Fruit fly (Drosophila melanogaster) whole organism, embryonic: ENCODE results near the gene TTLL4B.

ENCODE experiments used
- Aef1 ChIP-seq: fragments of 200-800 bp; sonication (Bioruptor generic); IDR thresholded peaks from 3 replicates; pipeline ENCODE4 v1.3.6; 2022; ENCODE audit warnings: missing biosample characterization, missing genetic modification characterization
- Atf3 ChIP-seq: fragments of 200-800 bp; sonication (Bioruptor generic); optimal IDR thresholded peaks from 3 replicates; lab custom pipeline; 2016; ENCODE audit warnings: missing biosample characterization, missing genetic modification characterization
- Blimp-1 ChIP-seq: fragments of 200-800 bp; sonication (Bioruptor generic); optimal IDR thresholded peaks from 3 replicates; lab custom pipeline; 2018; ENCODE audit warnings: missing biosample characterization, missing genetic modification characterization, mild to moderate bottlenecking, moderate library complexity, missing genetic modification reagents
- CG11093 ChIP-seq: fragments of 200-800 bp; sonication (Bioruptor generic); IDR thresholded peaks from 3 replicates; pipeline ENCODE4 v1.3.6; 2022; ENCODE audit warnings: missing biosample characterization, missing genetic modification characterization
- CG11247 ChIP-seq: fragments of 200-800 bp; sonication (Bioruptor generic); IDR thresholded peaks from 2 replicates; pipeline ENCODE4 v1.3.6; 2022; ENCODE audit warnings: missing biosample characterization, missing genetic modification characterization
- CG11504 ChIP-seq: fragments of 200-800 bp; sonication (Bioruptor generic); optimal IDR thresholded peaks from 3 replicates; lab custom pipeline; 2019; ENCODE audit warnings: missing biosample characterization, mild to moderate bottlenecking, missing genetic modification characterization, moderate library complexity
- CG12236 ChIP-seq: fragments of 200-800 bp; sonication (Bioruptor generic); optimal IDR thresholded peaks from 2 replicates; lab custom pipeline; 2016; ENCODE audit warnings: missing biosample characterization, missing genetic modification characterization
- CG12299 ChIP-seq: fragments of 200-800 bp; sonication (Bioruptor generic); optimal IDR thresholded peaks from 2 replicates; lab custom pipeline; 2018; ENCODE audit warnings: missing biosample characterization, mild to moderate bottlenecking, missing genetic modification characterization
- CG13123 ChIP-seq: fragments of 200-800 bp; sonication (Bioruptor generic); optimal IDR thresholded peaks from 2 replicates; lab custom pipeline; 2016; ENCODE audit warnings: missing biosample characterization, missing genetic modification characterization
- CG13287 ChIP-seq: fragments of 200-800 bp; sonication (Bioruptor generic); IDR thresholded peaks from 2 replicates; pipeline ENCODE4 v1.3.6; 2022; ENCODE audit warnings: missing biosample characterization, missing genetic modification characterization; ENCODE audit not compliant: partially characterized antibody
- CG15479 ChIP-seq: fragments of 200-800 bp; sonication (Bioruptor generic); optimal IDR thresholded peaks from 3 replicates; lab custom pipeline; 2019; ENCODE audit warnings: missing biosample characterization, mild to moderate bottlenecking, missing genetic modification characterization, moderate library complexity
- CG17328 ChIP-seq: fragments of 200-800 bp; sonication (Bioruptor generic); IDR thresholded peaks from 2 replicates; pipeline ENCODE4 v1.3.6; 2022; ENCODE audit warnings: missing biosample characterization, missing genetic modification characterization
- CG1792 ChIP-seq: fragments of 200-800 bp; sonication (Bioruptor generic); optimal IDR thresholded peaks from 2 replicates; lab custom pipeline; 2016; ENCODE audit warnings: missing biosample characterization, missing genetic modification characterization
- CG33557 ChIP-seq: fragments of 200-800 bp; sonication (Bioruptor generic); optimal IDR thresholded peaks from 2 replicates; lab custom pipeline; 2019; ENCODE audit warnings: missing biosample characterization, mild to moderate bottlenecking, missing genetic modification characterization, moderate library complexity
- CG34224 ChIP-seq: fragments of 200-800 bp; sonication (Bioruptor generic); IDR thresholded peaks from 3 replicates; pipeline ENCODE4 v1.3.6; 2022; ENCODE audit warnings: missing biosample characterization, missing genetic modification characterization; ENCODE audit not compliant: partially characterized antibody
- CG3838 ChIP-seq: fragments of 200-800 bp; sonication (Bioruptor generic); optimal IDR thresholded peaks from 3 replicates; lab custom pipeline; 2016; ENCODE audit warnings: missing biosample characterization, missing genetic modification characterization
- CG5245 ChIP-seq: fragments of 200-800 bp; sonication (Bioruptor generic); optimal IDR thresholded peaks from 3 replicates; lab custom pipeline; 2016; ENCODE audit warnings: missing biosample characterization, missing genetic modification characterization
- CG6654 ChIP-seq: fragments of 200-800 bp; sonication (Bioruptor generic); optimal IDR thresholded peaks from 2 replicates; lab custom pipeline; 2017; ENCODE audit warnings: missing biosample characterization, mild to moderate bottlenecking, missing genetic modification characterization
- CG7786 ChIP-seq: fragments of 200-800 bp; sonication (Bioruptor generic); optimal IDR thresholded peaks from 2 replicates; lab custom pipeline; 2016; ENCODE audit warnings: missing biosample characterization, missing genetic modification characterization
- CTCF ChIP-seq: fragments of 200-800 bp; sonication (Bioruptor generic); optimal IDR thresholded peaks from 2 replicates; lab custom pipeline; 2017; ENCODE audit warnings: missing biosample characterization, mild to moderate bottlenecking, missing genetic modification characterization, moderate library complexity
- CrebB ChIP-seq: fragments of 200-800 bp; sonication (Bioruptor generic); optimal IDR thresholded peaks from 3 replicates; lab custom pipeline; 2018; ENCODE audit warnings: missing biosample characterization, mild to moderate bottlenecking, missing genetic modification characterization
- Elba2 ChIP-seq: fragments of 200-800 bp; sonication (Bioruptor generic); optimal IDR thresholded peaks from 3 replicates; lab custom pipeline; 2016; ENCODE audit warnings: missing biosample characterization, missing genetic modification characterization
- Gsc ChIP-seq: fragments of 200-800 bp; sonication (Bioruptor generic); IDR thresholded peaks from 2 replicates; pipeline ENCODE4 v1.3.6; 2022; ENCODE audit warnings: missing biosample characterization, missing genetic modification characterization
- NC2β ChIP-seq: fragments of 200-800 bp; sonication (Bioruptor generic); optimal IDR thresholded peaks from 2 replicates; lab custom pipeline; 2016; ENCODE audit warnings: missing biosample characterization, missing genetic modification characterization
- PHDP ChIP-seq: fragments of 200-800 bp; sonication (Bioruptor generic); optimal IDR thresholded peaks from 3 replicates; lab custom pipeline; 2018; ENCODE audit warnings: missing biosample characterization, mild to moderate bottlenecking, missing genetic modification characterization, moderate library complexity
- Ptx1 ChIP-seq: fragments of 200-800 bp; sonication (Bioruptor generic); IDR thresholded peaks from 2 replicates; pipeline ENCODE4 v1.3.6; 2022; ENCODE audit warnings: missing biosample characterization, missing genetic modification characterization
- Ravus ChIP-seq: fragments of 200-800 bp; sonication (Bioruptor generic); IDR thresholded peaks from 2 replicates; pipeline ENCODE4 v1.3.6; 2022; ENCODE audit warnings: missing biosample characterization, missing genetic modification characterization
- TFAM ChIP-seq: fragments of 200-800 bp; sonication (Bioruptor generic); optimal IDR thresholded peaks from 2 replicates; lab custom pipeline; 2017; ENCODE audit warnings: missing biosample characterization, missing genetic modification characterization, inconsistent platforms
- Taf1 ChIP-seq: fragments of 200-800 bp; sonication (Bioruptor generic); IDR thresholded peaks from 2 replicates; pipeline ENCODE4 v1.3.6; 2022; ENCODE audit warnings: missing biosample characterization, missing genetic modification characterization
- Usf ChIP-seq: fragments of 200-800 bp; sonication (Bioruptor generic); optimal IDR thresholded peaks from 2 replicates; lab custom pipeline; 2017; ENCODE audit warnings: missing genotype, missing biosample characterization, missing genetic modification characterization
- bcd ChIP-seq: fragments of 200-800 bp; sonication (Bioruptor generic); optimal IDR thresholded peaks from 2 replicates; lab custom pipeline; 2017; ENCODE audit warnings: missing biosample characterization, mild to moderate bottlenecking, missing genetic modification characterization
- gcm2 ChIP-seq: fragments of 200-800 bp; sonication (Bioruptor generic); optimal IDR thresholded peaks from 2 replicates; lab custom pipeline; 2016; ENCODE audit warnings: missing biosample characterization, missing genetic modification characterization
- grn ChIP-seq: fragments of 200-800 bp; sonication (Bioruptor generic); optimal IDR thresholded peaks from 3 replicates; lab custom pipeline; 2017; ENCODE audit warnings: missing biosample characterization, missing genetic modification characterization
- ham ChIP-seq: fragments of 200-800 bp; sonication (Bioruptor generic); IDR thresholded peaks from 2 replicates; pipeline ENCODE4 v1.3.6; 2022; ENCODE audit warnings: missing biosample characterization, missing genetic modification characterization
- ken ChIP-seq: fragments of 200-800 bp; sonication (Bioruptor generic); IDR thresholded peaks from 3 replicates; pipeline ENCODE4 v1.3.6; 2022; ENCODE audit warnings: missing biosample characterization, missing genetic modification characterization
- lab ChIP-seq: fragments of 200-800 bp; sonication (Bioruptor generic); optimal IDR thresholded peaks from 3 replicates; lab custom pipeline; 2017; ENCODE audit warnings: missing biosample characterization, missing genetic modification characterization, mild to moderate bottlenecking, moderate library complexity, missing genetic modification reagents
- luna ChIP-seq: fragments of 200-800 bp; sonication (Bioruptor generic); optimal IDR thresholded peaks from 2 replicates; lab custom pipeline; 2016; ENCODE audit warnings: missing biosample characterization, missing genetic modification characterization
- prd ChIP-seq, 3 experiments: fragments of >200 bp in 2 of 3; fragments of 200-800 bp in 1 of 3; sonication (Bioruptor generic) in 1 of 3; optimal IDR thresholded peaks in 2 of 3; IDR thresholded peaks in 1 of 3; 2 replicates in 2 of 3; 3 replicates in 1 of 3; pipeline versions ENCODE4 v1.3.6 to Lab custom; 2017 to 2022; ENCODE audit warnings: missing biosample characterization in 1 of 3, missing genetic modification characterization in 1 of 3
- sd ChIP-seq: fragments of 200-800 bp; sonication (Bioruptor generic); optimal IDR thresholded peaks from 3 replicates; lab custom pipeline; 2018; ENCODE audit warnings: missing biosample characterization, mild to moderate bottlenecking, missing genetic modification characterization, moderate library complexity
- slbo ChIP-seq: fragments of 200-800 bp; sonication (Bioruptor generic); IDR thresholded peaks from 2 replicates; pipeline ENCODE4 v1.3.6; 2022; ENCODE audit warnings: missing biosample characterization, missing genetic modification characterization
- sug ChIP-seq: fragments of 200-800 bp; optimal IDR thresholded peaks from 2 replicates; lab custom pipeline; 2019; ENCODE audit warnings: missing biosample characterization, mild to moderate bottlenecking, missing genetic modification characterization, moderate library complexity
- tll ChIP-seq, 2 experiments: fragments of 200-800 bp in 1 of 2; fragments of >200 bp in 1 of 2; sonication (Bioruptor generic) in 1 of 2; optimal IDR thresholded peaks; 2 replicates each; lab custom pipeline; 2017 to 2019; ENCODE audit warnings: missing biosample characterization in 2 of 2, missing genetic modification characterization in 2 of 2, mild to moderate bottlenecking in 1 of 2, moderate library complexity in 1 of 2
- tup ChIP-seq: fragments of 200-800 bp; sonication (Bioruptor generic); optimal IDR thresholded peaks from 2 replicates; lab custom pipeline; 2016; ENCODE audit warnings: missing biosample characterization, mild to moderate bottlenecking, missing genetic modification characterization, moderate library complexity
- unc-4 ChIP-seq: fragments of 200-800 bp; sonication (Bioruptor generic); IDR thresholded peaks from 2 replicates; pipeline ENCODE4 v1.3.6; 2022; ENCODE audit warnings: missing biosample characterization, missing genetic modification characterization; ENCODE audit not compliant: partially characterized antibody
- vvl ChIP-seq: fragments of 200-800 bp; sonication (Bioruptor generic); IDR thresholded peaks from 2 replicates; pipeline ENCODE4 v1.3.6; 2022; ENCODE audit warnings: missing biosample characterization, missing genetic modification characterization
- wor ChIP-seq: fragments of 200-800 bp; sonication (Bioruptor generic); IDR thresholded peaks from 2 replicates; pipeline ENCODE4 v1.3.6; 2022; ENCODE audit warnings: missing biosample characterization, missing genetic modification characterization
- yki ChIP-seq: fragments of >200 bp; optimal IDR thresholded peaks from 3 replicates; lab custom pipeline; 2018
- zfh2 ChIP-seq: fragments of 200-800 bp; sonication (Bioruptor generic); optimal IDR thresholded peaks from 2 replicates; lab custom pipeline; 2016; ENCODE audit warnings: missing biosample characterization, missing genetic modification characterization

The TTLL4B gene

DNA sequence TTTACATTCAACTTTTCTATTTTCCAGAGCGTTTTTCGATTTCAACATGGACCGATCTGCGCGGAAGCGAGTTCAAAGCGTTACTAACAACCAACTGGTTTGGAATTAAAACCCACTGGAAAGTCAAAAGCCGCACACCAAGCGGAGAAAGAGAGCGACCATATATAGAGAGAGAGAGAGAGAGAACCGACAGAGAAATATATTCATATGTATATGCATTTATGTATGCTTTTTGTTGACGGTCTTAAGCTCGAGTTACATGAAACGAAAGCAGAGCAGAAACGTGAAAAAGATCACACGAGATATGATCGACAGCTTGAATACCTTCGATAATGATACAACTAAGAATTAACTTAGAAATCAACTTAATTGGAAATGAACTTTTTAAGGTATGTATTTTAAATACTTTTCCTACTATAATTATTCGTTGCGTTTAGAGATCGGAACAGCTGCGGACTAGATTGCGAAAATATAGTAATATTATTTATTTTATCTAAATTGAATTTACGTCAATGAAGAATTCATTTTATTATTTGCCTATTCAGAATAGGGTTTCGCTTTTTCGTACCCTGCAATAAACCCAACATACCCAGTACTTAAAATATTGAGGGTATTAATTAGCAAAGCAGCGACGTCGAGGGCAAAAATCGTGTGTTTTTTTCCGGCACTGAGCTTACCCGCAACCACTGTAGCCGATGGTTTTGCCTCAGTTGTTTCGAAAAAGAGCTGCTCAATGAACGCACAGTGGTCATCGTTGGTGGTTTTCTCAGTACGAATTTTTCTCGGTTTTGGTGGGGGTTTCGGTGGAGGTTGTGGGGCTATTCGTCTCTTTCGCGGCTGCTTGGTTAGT, 26.5 kb downstream of the TTLL4B start (continued):
- TF ChIP-seq Aef1: no peak
- TF ChIP-seq bcd (GFP tag; lab: Kevin White, UChicago): peak; percentile 58
- TF ChIP-seq CG34224: no peak
- TF ChIP-seq CG12299 (tag; lab: Kevin White, UChicago): no peak
- no peak for TF ChIP-seq CG13287 (GFP tag; lab: Robert Waterston, UW)
- TF ChIP-seq sug (tag; lab: Kevin White, UChicago): peak; percentile 5
- no peak for TF ChIP-seq Gsc (GFP tag; lab: Robert Waterston, UW)
- peak; percentile 67 for TF ChIP-seq Usf (GFP tag; lab: Kevin White, UChicago)
- TF ChIP-seq gcm2 (GFP tag; lab: Kevin White, UChicago): no peak
- TF ChIP-seq luna (GFP tag; lab: Kevin White, UChicago): no peak
- no peak for TF ChIP-seq grn (GFP tag; lab: Kevin White, UChicago)
- no peak for TF ChIP-seq sd (tag; lab: Kevin White, UChicago)
- peak; percentile 39 for TF ChIP-seq CG33557 (GFP tag; lab: Kevin White, UChicago)
- peak; percentile 67 for TF ChIP-seq Ptx1 (GFP tag; lab: Robert Waterston, UW)
- TF ChIP-seq CG11247 (GFP tag; lab: Robert Waterston, UW): peak; percentile 35; the same call in 1 of the 2 replicates
- peak; percentile 60 for TF ChIP-seq PHDP
- TF ChIP-seq vvl (GFP tag; lab: Robert Waterston, UW): peak; percentile 63
- no peak; the same call in 1 of the 2 replicates for TF ChIP-seq Ravus
- 0 out of 3 replicates have a peak, but pooled peaks have one; percentile 57 for TF ChIP-seq ken (GFP tag; lab: Robert Waterston, UW)
- no peak for TF ChIP-seq TFAM (GFP tag; lab: Kevin White, UChicago)
- TF ChIP-seq, all 482 proteins: peak for 186

dm6 chr2L:3889865-3890264, 27.4 kb downstream of the TTLL4B start:
- no peak for TF ChIP-seq CG7786 (GFP tag; lab: Kevin White, UChicago)
- no peak for TF ChIP-seq CG6654 (GFP tag; lab: Kevin White, UChicago)
- peak; percentile 2 for TF ChIP-seq CG11504
- no peak for TF ChIP-seq tup (GFP tag; lab: Kevin White, UChicago)
- peak; percentile 39 for TF ChIP-seq CTCF (GFP tag; lab: Kevin White, UChicago)
- no peak for TF ChIP-seq CG12236 (GFP tag; lab: Kevin White, UChicago)
- TF ChIP-seq lab: no peak
- TF ChIP-seq Taf1 (GFP tag; lab: Robert Waterston, UW): no peak
- no peak for TF ChIP-seq CG13123 (GFP tag; lab: Kevin White, UChicago)
- no peak for TF ChIP-seq Elba2
- no peak for TF ChIP-seq NC2β (GFP tag; lab: Kevin White, UChicago)
- TF ChIP-seq prd (optimal IDR thresholded peaks at IDR 0.05; lab: Kevin White, UChicago): peak in 1 of 2 experiments; percentile 82
- no peak for TF ChIP-seq prd (GFP tag; IDR thresholded peaks at IDR 0.05; lab: Robert Waterston, UW)
- TF ChIP-seq CrebB (tag; lab: Kevin White, UChicago): no peak
- TF ChIP-seq CG15479 (GFP tag; lab: Kevin White, UChicago): peak; percentile 18
- TF ChIP-seq Atf3 (GFP tag; lab: Kevin White, UChicago): no peak
- TF ChIP-seq wor (GFP tag; lab: Robert Waterston, UW): no peak
- TF ChIP-seq, all 482 proteins: peak for 4

dm6 chr2L:3893331-3893730, 30.9 kb downstream of the TTLL4B start:
- TF ChIP-seq CG5245 (GFP tag; lab: Kevin White, UChicago) (no peak), CG17328 (GFP tag; lab: Robert Waterston, UW) (0 out of 2 replicates have a peak, but pooled peaks have one; percentile 11), Blimp-1 (GFP tag; lab: Kevin White, UChicago) (no peak), CG1792 (GFP tag; lab: Kevin White, UChicago) (no peak), slbo (GFP tag; lab: Robert Waterston, UW) (0 out of 2 replicates have a peak, but pooled peaks have one; percentile 14), tll (GFP tag; optimal IDR thresholded peaks at IDR 0.05; lab: Kevin White, UChicago) (peak in 1 of 2 experiments; percentile 58), CTCF (GFP tag; lab: Kevin White, UChicago) (peak; percentile 81), zfh2 (no peak), CG11093 (0 out of 3 replicates have a peak, but pooled peaks have one; percentile 8), unc-4 (no peak), yki (lab: Kevin White, UChicago) (no peak), CG3838 (GFP tag; lab: Kevin White, UChicago) (no peak), ham (no peak)
